Worm (Caenorhabditis elegans) whole organism, L2 larva: Measurements from ENCODE around the gene fbxc-36.

ENCODE experiments used
- ceh-82 ChIP-seq: fragments of 150-350 bp; optimal IDR thresholded peaks from 2 replicates; lab custom pipeline; 2014; ENCODE audit warnings: missing biosample characterization, missing genetic modification characterization
- mbf-1 ChIP-seq: sonication (generic microtip); optimal IDR thresholded peaks from 2 replicates; lab custom pipeline; 2017; ENCODE audit warnings: missing biosample characterization, missing genetic modification characterization
- mdl-1 ChIP-seq, 2 experiments: fragments of 150-350 bp in 1 of 2; sonication (generic microtip) in 1 of 2; optimal IDR thresholded peaks; 2 replicates each; lab custom pipeline; 2017; ENCODE audit warnings: missing biosample characterization in 2 of 2, missing genetic modification characterization in 2 of 2
- nhr-11 ChIP-seq: fragments of 150-350 bp; optimal IDR thresholded peaks from 2 replicates; lab custom pipeline; 2014; ENCODE audit warnings: missing biosample characterization, missing genetic modification characterization
- nhr-12 ChIP-seq: fragments of 150-350 bp; optimal IDR thresholded peaks from 2 replicates; lab custom pipeline; 2014; ENCODE audit warnings: missing biosample characterization, missing genetic modification characterization
- peb-1 ChIP-seq: fragments of 150-350 bp; optimal IDR thresholded peaks from 2 replicates; lab custom pipeline; 2014; ENCODE audit warnings: missing biosample characterization, missing genetic modification characterization
- ztf-4 ChIP-seq: fragments of 150-350 bp; optimal IDR thresholded peaks from 2 replicates; lab custom pipeline; 2014; ENCODE audit warnings: missing biosample characterization, missing genetic modification characterization

DNA sequence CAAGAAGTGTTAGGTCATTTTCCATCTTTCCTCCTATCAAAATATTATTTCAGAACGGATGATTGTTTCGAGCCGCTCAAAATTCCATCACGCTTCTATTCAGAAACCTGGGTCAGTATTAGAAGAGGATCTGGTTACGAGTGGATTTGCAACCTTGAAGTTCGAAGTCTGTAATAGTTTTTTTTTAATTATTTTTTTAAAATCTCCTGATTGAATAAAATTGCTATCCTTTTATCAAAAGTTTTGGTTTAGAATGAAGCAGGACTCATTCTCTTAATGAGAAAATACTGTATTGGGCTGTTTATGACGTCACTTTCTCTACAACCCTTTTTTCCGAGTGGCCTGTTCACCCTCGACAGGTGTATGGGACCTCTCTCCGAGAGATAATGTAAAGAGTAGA, 47.7 kb downstream of the fbxc-36 start, which contains the start of gene fbxc-39:
- TF ChIP-seq nhr-12 (tag; lab: Kevin White, UChicago) (no peak), ceh-82 (tag; lab: Kevin White, UChicago) (no peak), mbf-1 (no peak), ztf-4 (tag; lab: Kevin White, UChicago) (no peak), mdl-1 (tag; optimal IDR thresholded peaks at IDR 0.05; lab: Kevin White, UChicago) (no peak), peb-1 (tag; lab: Kevin White, UChicago) (no peak), nhr-11 (tag; lab: Kevin White, UChicago) (no peak)
